Fruit fly (Drosophila melanogaster) whole organism, prepupa: Measurements from ENCODE around the gene TTLL6B.

Source experiments
- Blimp-1 ChIP-seq: fragments of 200-800 bp; sonication (Bioruptor generic); optimal IDR thresholded peaks from 3 replicates; lab custom pipeline; 2017; ENCODE audit warnings: missing biosample characterization, missing genetic modification characterization, mild to moderate bottlenecking, moderate library complexity, missing genetic modification reagents
- CG10631 ChIP-seq: fragments of 200-800 bp; sonication (Bioruptor generic); optimal IDR thresholded peaks from 2 replicates; lab custom pipeline; 2016; ENCODE audit warnings: missing biosample characterization, missing genetic modification characterization
- CG10669 ChIP-seq: fragments of 200-800 bp; sonication (Bioruptor generic); optimal IDR thresholded peaks from 3 replicates; lab custom pipeline; 2018; ENCODE audit warnings: missing biosample characterization, mild to moderate bottlenecking, missing genetic modification characterization, moderate library complexity
- CG11294 ChIP-seq: fragments of 200-800 bp; sonication (Bioruptor generic); IDR thresholded peaks from 2 replicates; pipeline ENCODE4 v1.3.6; 2022; ENCODE audit warnings: missing biosample characterization, missing genetic modification characterization
- CG11762 ChIP-seq: fragments of 200-800 bp; sonication (Bioruptor generic); optimal IDR thresholded peaks from 3 replicates; lab custom pipeline; 2016; ENCODE audit warnings: missing biosample characterization, missing genetic modification characterization; ENCODE audit not compliant: insufficient read depth
- CG1621 ChIP-seq: fragments of 200-800 bp; sonication (Bioruptor generic); optimal IDR thresholded peaks from 3 replicates; lab custom pipeline; 2018; ENCODE audit warnings: missing biosample characterization, mild to moderate bottlenecking, missing genetic modification characterization
- CG31627 ChIP-seq: fragments of 200-800 bp; sonication (Bioruptor generic); optimal IDR thresholded peaks from 3 replicates; lab custom pipeline; 2016; ENCODE audit warnings: missing biosample characterization, missing genetic modification characterization
- CG32006 ChIP-seq: fragments of 200-800 bp; sonication (Bioruptor generic); optimal IDR thresholded peaks from 3 replicates; lab custom pipeline; 2017; ENCODE audit warnings: missing biosample characterization, mild to moderate bottlenecking, missing genetic modification characterization
- CG34406 ChIP-seq: fragments of 200-800 bp; sonication (Bioruptor generic); optimal IDR thresholded peaks from 3 replicates; lab custom pipeline; 2016; ENCODE audit warnings: missing biosample characterization, missing genetic modification characterization
- CG3919 ChIP-seq: fragments of 200-800 bp; sonication (Bioruptor generic); optimal IDR thresholded peaks from 3 replicates; lab custom pipeline; 2016; ENCODE audit warnings: missing biosample characterization, missing genetic modification characterization
- CG4318 ChIP-seq: fragments of 200-800 bp; sonication (Bioruptor generic); optimal IDR thresholded peaks from 3 replicates; lab custom pipeline; 2017; ENCODE audit warnings: missing biosample characterization, mild to moderate bottlenecking, missing genetic modification characterization
- CG6163 ChIP-seq: fragments of 200-800 bp; sonication (Bioruptor generic); IDR thresholded peaks from 3 replicates; pipeline ENCODE4 v1.3.6; 2022; ENCODE audit warnings: missing biosample characterization, missing genetic modification characterization
- CG6276 ChIP-seq: fragments of 200-800 bp; sonication (Bioruptor generic); optimal IDR thresholded peaks from 2 replicates; lab custom pipeline; 2017; ENCODE audit warnings: missing biosample characterization, mild to moderate bottlenecking, missing genetic modification characterization
- CG6792 ChIP-seq: fragments of 200-800 bp; sonication (Bioruptor generic); optimal IDR thresholded peaks from 3 replicates; lab custom pipeline; 2016; ENCODE audit warnings: missing biosample characterization, missing genetic modification characterization
- CG6808 ChIP-seq: fragments of 200-800 bp; sonication (Bioruptor generic); optimal IDR thresholded peaks from 3 replicates; lab custom pipeline; 2017; ENCODE audit warnings: missing biosample characterization, missing genetic modification characterization, mild to moderate bottlenecking, moderate library complexity, missing genetic modification reagents
- CG6854 ChIP-seq: fragments of 200-800 bp; sonication (Bioruptor generic); optimal IDR thresholded peaks from 2 replicates; lab custom pipeline; 2017; ENCODE audit warnings: missing biosample characterization, mild to moderate bottlenecking, missing genetic modification characterization
- CG7368 ChIP-seq: fragments of 200-800 bp; sonication (Bioruptor generic); optimal IDR thresholded peaks from 3 replicates; lab custom pipeline; 2016; ENCODE audit warnings: missing biosample characterization, missing genetic modification characterization
- CG8119 ChIP-seq: fragments of 200-800 bp; sonication (Bioruptor generic); IDR thresholded peaks from 3 replicates; pipeline ENCODE4 v1.3.6; 2022; ENCODE audit warnings: missing biosample characterization, missing genetic modification characterization
- CG8319 ChIP-seq: fragments of 200-800 bp; sonication (Bioruptor generic); optimal IDR thresholded peaks from 3 replicates; lab custom pipeline; 2016; ENCODE audit warnings: missing biosample characterization, missing genetic modification characterization
- CG9139 ChIP-seq: fragments of 200-800 bp; sonication (Bioruptor generic); optimal IDR thresholded peaks from 3 replicates; lab custom pipeline; 2017; ENCODE audit warnings: missing biosample characterization, mild to moderate bottlenecking, missing genetic modification characterization
- Eip75B ChIP-seq: fragments of 200-800 bp; sonication (Bioruptor generic); optimal IDR thresholded peaks from 3 replicates; lab custom pipeline; 2016; ENCODE audit warnings: missing biosample characterization, missing genetic modification characterization
- Eip78C ChIP-seq: fragments of 200-800 bp; sonication (Bioruptor generic); peaks from one replicate; lab custom pipeline; 2016; ENCODE audit warnings: missing biosample characterization, missing genetic modification characterization
- Eip93F ChIP-seq: fragments of 200-800 bp; sonication (Bioruptor generic); optimal IDR thresholded peaks from 2 replicates; lab custom pipeline; 2016; ENCODE audit warnings: missing biosample characterization, mild to moderate bottlenecking, missing genetic modification characterization
- Ets21C ChIP-seq: fragments of 200-800 bp; sonication (Bioruptor generic); optimal IDR thresholded peaks from 3 replicates; lab custom pipeline; 2016; ENCODE audit warnings: missing biosample characterization, missing genetic modification characterization
- Ets96B ChIP-seq: fragments of 200-800 bp; optimal IDR thresholded peaks from 2 replicates; lab custom pipeline; 2019; ENCODE audit warnings: missing biosample characterization, mild to moderate bottlenecking, missing genetic modification characterization, moderate library complexity
- Gug ChIP-seq: fragments of 200-800 bp; sonication (Bioruptor generic); IDR thresholded peaks from 2 replicates; pipeline ENCODE4 v1.3.6; 2022; ENCODE audit warnings: missing biosample characterization, missing genetic modification characterization
- Hr38 ChIP-seq: sonication (Bioruptor generic); optimal IDR thresholded peaks from 2 replicates; lab custom pipeline; 2016; ENCODE audit warnings: missing biosample characterization, missing genetic modification characterization
- Hr39 ChIP-seq: fragments of 200-800 bp; sonication (Bioruptor generic); optimal IDR thresholded peaks from 2 replicates; lab custom pipeline; 2016; ENCODE audit warnings: missing biosample characterization, missing genetic modification characterization
- Hr4 ChIP-seq: fragments of 200-800 bp; sonication (Bioruptor generic); optimal IDR thresholded peaks from 3 replicates; lab custom pipeline; 2016; ENCODE audit warnings: missing biosample characterization, missing genetic modification characterization
- Lpt ChIP-seq: fragments of 200-800 bp; sonication (Bioruptor generic); optimal IDR thresholded peaks from 3 replicates; lab custom pipeline; 2016; ENCODE audit warnings: missing biosample characterization, missing genetic modification characterization
- Met ChIP-seq: fragments of 200-800 bp; sonication (Bioruptor generic); optimal IDR thresholded peaks from 3 replicates; lab custom pipeline; 2016; ENCODE audit warnings: missing biosample characterization, missing genetic modification characterization
- Sox102F ChIP-seq: fragments of 200-800 bp; sonication (Bioruptor generic); optimal IDR thresholded peaks from 2 replicates; lab custom pipeline; 2016; ENCODE audit warnings: missing biosample characterization, mild to moderate bottlenecking, missing genetic modification characterization
- Sox15 ChIP-seq: fragments of 200-800 bp; sonication (Bioruptor generic); optimal IDR thresholded peaks from 3 replicates; lab custom pipeline; 2016; ENCODE audit warnings: missing biosample characterization, missing genetic modification characterization
- achi ChIP-seq: fragments of 200-800 bp; sonication (Bioruptor generic); optimal IDR thresholded peaks from 3 replicates; lab custom pipeline; 2016; ENCODE audit warnings: missing biosample characterization, missing genetic modification characterization
- acj6 ChIP-seq: fragments of 200-800 bp; sonication (Bioruptor generic); optimal IDR thresholded peaks from 3 replicates; lab custom pipeline; 2016; ENCODE audit warnings: missing biosample characterization, missing genetic modification characterization
- cyc ChIP-seq: fragments of 200-800 bp; sonication (Bioruptor generic); optimal IDR thresholded peaks from 3 replicates; lab custom pipeline; 2016; ENCODE audit warnings: missing biosample characterization, missing genetic modification characterization
- dac ChIP-seq: fragments of 200-800 bp; sonication (Bioruptor generic); optimal IDR thresholded peaks from 2 replicates; lab custom pipeline; 2017; ENCODE audit warnings: missing biosample characterization, mild to moderate bottlenecking, missing genetic modification characterization
- dsx ChIP-seq: fragments of 200-800 bp; optimal IDR thresholded peaks from 3 replicates; lab custom pipeline; 2019; ENCODE audit warnings: missing biosample characterization, mild to moderate bottlenecking, missing genetic modification characterization, moderate library complexity; ENCODE audit not compliant: poor library complexity, severe bottlenecking
- esn ChIP-seq: fragments of 200-800 bp; sonication (Bioruptor generic); optimal IDR thresholded peaks from 2 replicates; lab custom pipeline; 2016; ENCODE audit warnings: missing biosample characterization, mild to moderate bottlenecking, missing genetic modification characterization, moderate library complexity
- fd85E ChIP-seq: fragments of 200-800 bp; sonication (Bioruptor generic); optimal IDR thresholded peaks from 3 replicates; lab custom pipeline; 2016; ENCODE audit warnings: missing biosample characterization, missing genetic modification characterization
- lz ChIP-seq: fragments of 200-800 bp; sonication (Bioruptor generic); optimal IDR thresholded peaks from 3 replicates; lab custom pipeline; 2016; ENCODE audit warnings: missing biosample characterization, missing genetic modification characterization
- net ChIP-seq: fragments of 200-800 bp; sonication (Bioruptor generic); optimal IDR thresholded peaks from 3 replicates; lab custom pipeline; 2016; ENCODE audit warnings: missing biosample characterization, missing genetic modification characterization
- pdm3 ChIP-seq: fragments of 200-800 bp; sonication (Bioruptor generic); optimal IDR thresholded peaks from 3 replicates; lab custom pipeline; 2016; ENCODE audit warnings: missing biosample characterization, missing genetic modification characterization
- ss ChIP-seq, 2 experiments: fragments of 200-800 bp; sonication (Bioruptor generic); optimal IDR thresholded peaks; 2 replicates in 1 of 2; 3 replicates in 1 of 2; lab custom pipeline; 2017 to 2018; ENCODE audit warnings: mild to moderate bottlenecking in 2 of 2, missing biosample characterization in 2 of 2, missing genetic modification characterization in 2 of 2, moderate library complexity in 1 of 2
- svp ChIP-seq: fragments of 200-800 bp; sonication (Bioruptor generic); peaks from one replicate; lab custom pipeline; 2016; ENCODE audit warnings: missing biosample characterization, missing genetic modification characterization
- topi ChIP-seq: fragments of 200-800 bp; sonication (Bioruptor generic); optimal IDR thresholded peaks from 3 replicates; lab custom pipeline; 2016; ENCODE audit warnings: missing biosample characterization, missing genetic modification characterization

The TTLL6B gene

dm6 chr3R:27217465-27218059 lies 33.2 kb downstream of the TTLL6B start (continued):
- TF ChIP-seq CG11762 (GFP tag; lab: Kevin White, UChicago) (peak; percentile 63), Sox15 (peak; percentile 21), achi (GFP tag; lab: Kevin White, UChicago) (peak; percentile 74), dac (GFP tag; lab: Kevin White, UChicago) (no peak), CG6808 (GFP tag; lab: Kevin White, UChicago) (peak; percentile 70), CG6163 (GFP tag; lab: Robert Waterston, UW) (peak; percentile 36; the same call in 2 of the 3 replicates), Blimp-1 (GFP tag; lab: Kevin White, UChicago) (peak; percentile 43), Hr39 (GFP tag; lab: Kevin White, UChicago) (peak; percentile 45), net (GFP tag; lab: Kevin White, UChicago) (peak; percentile 60), lz (GFP tag; lab: Kevin White, UChicago) (peak; percentile 64), Sox102F (GFP tag; lab: Kevin White, UChicago) (peak; percentile 54), cyc (GFP tag; lab: Kevin White, UChicago) (peak; percentile 48), CG10631 (GFP tag; lab: Kevin White, UChicago) (peak; percentile 76), Lpt (peak; percentile 48), Eip78C (GFP tag; lab: Kevin White, UChicago) (peak; percentile 94), CG8319 (no peak), CG1621 (no peak), CG7368 (GFP tag; lab: Kevin White, UChicago) (peak; percentile 47), Met (GFP tag; lab: Kevin White, UChicago) (peak; percentile 78)
- TF ChIP-seq, all 60 proteins: peak for 54

DNA sequence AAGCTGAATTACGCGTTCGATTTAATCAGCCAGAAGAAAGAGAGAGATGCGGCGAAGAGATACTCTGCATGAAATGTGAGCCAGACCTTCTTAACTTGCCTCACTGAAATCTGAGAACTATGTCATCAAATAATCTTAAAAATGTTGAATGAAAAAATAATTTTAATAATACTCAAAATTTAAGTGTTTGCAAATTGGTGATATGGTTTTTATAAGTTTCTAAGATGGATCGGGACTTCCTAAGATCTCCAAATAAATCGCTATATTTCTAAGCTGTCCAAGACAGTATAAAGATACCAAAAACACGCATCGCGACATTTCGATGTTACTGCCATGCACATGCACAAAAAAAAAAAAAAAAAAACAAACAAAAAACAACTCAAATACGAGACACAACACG lies 35.9 kb downstream of the TTLL6B start:
- TF ChIP-seq Eip93F (GFP tag; lab: Kevin White, UChicago), result no peak
- no peak for TF ChIP-seq CG7368 (GFP tag; lab: Kevin White, UChicago)
- no peak for TF ChIP-seq Ets96B
- TF ChIP-seq Lpt, result no peak
- TF ChIP-seq CG1621, result no peak
- no peak for TF ChIP-seq acj6 (GFP tag; lab: Kevin White, UChicago)
- no peak for TF ChIP-seq dac (GFP tag; lab: Kevin White, UChicago)
- TF ChIP-seq CG31627 (GFP tag; lab: Kevin White, UChicago), result no peak
- no peak for TF ChIP-seq Hr38 (GFP tag; lab: Kevin White, UChicago)
- TF ChIP-seq CG6792 (GFP tag; lab: Kevin White, UChicago), result no peak
- peak; percentile 13 for TF ChIP-seq cyc (GFP tag; lab: Kevin White, UChicago)
- TF ChIP-seq Eip78C (GFP tag; lab: Kevin White, UChicago), result peak; percentile 54
- no peak for TF ChIP-seq Blimp-1 (GFP tag; lab: Kevin White, UChicago)
- no peak for TF ChIP-seq Gug (GFP tag; lab: Robert Waterston, UW)
- TF ChIP-seq Ets21C (GFP tag; lab: Kevin White, UChicago), result no peak
- no peak for TF ChIP-seq CG11294
- no peak for TF ChIP-seq ss (GFP tag; optimal IDR thresholded peaks at IDR 0.05; lab: Kevin White, UChicago)
- no peak for TF ChIP-seq dsx
- TF ChIP-seq CG32006, result no peak
- no peak for TF ChIP-seq CG6808 (GFP tag; lab: Kevin White, UChicago)
- TF ChIP-seq Sox15, result no peak
- no peak for TF ChIP-seq CG4318 (GFP tag; lab: Kevin White, UChicago)
- TF ChIP-seq CG9139, result no peak
- no peak for TF ChIP-seq CG34406 (GFP tag; lab: Kevin White, UChicago)
- no peak for TF ChIP-seq Hr39 (GFP tag; lab: Kevin White, UChicago)
- no peak for TF ChIP-seq CG8319
- no peak for TF ChIP-seq CG10669 (GFP tag; lab: Kevin White, UChicago)
- no peak for TF ChIP-seq net (GFP tag; lab: Kevin White, UChicago)
- no peak for TF ChIP-seq CG3919 (GFP tag; lab: Kevin White, UChicago)
- peak; percentile 67 for TF ChIP-seq svp
- no peak for TF ChIP-seq CG6854 (GFP tag; lab: Kevin White, UChicago)
- no peak for TF ChIP-seq Hr4 (GFP tag; lab: Kevin White, UChicago)
- TF ChIP-seq pdm3 (GFP tag; lab: Kevin White, UChicago), result no peak
- peak; percentile 9 for TF ChIP-seq Sox102F (GFP tag; lab: Kevin White, UChicago)
- TF ChIP-seq CG6163 (GFP tag; lab: Robert Waterston, UW), result no peak
- no peak for TF ChIP-seq achi (GFP tag; lab: Kevin White, UChicago)
- TF ChIP-seq Met (GFP tag; lab: Kevin White, UChicago), result peak; percentile 33
- TF ChIP-seq Eip75B (GFP tag; lab: Kevin White, UChicago), result no peak
- TF ChIP-seq CG10631 (GFP tag; lab: Kevin White, UChicago), result no peak
- peak; percentile 18 for TF ChIP-seq topi (GFP tag; lab: Kevin White, UChicago)
- no peak for TF ChIP-seq fd85E (GFP tag; lab: Kevin White, UChicago)
- TF ChIP-seq esn, result peak; percentile 25
- TF ChIP-seq CG8119, result no peak
- no peak for TF ChIP-seq CG6276
